Fruit fly (Drosophila melanogaster): Measurements from ENCODE around the gene cm.

Gene cm

dm6 chrX:6973340-6973739, 37.6 kb downstream of the cm start, which contains the start of gene CG3040 (continued):
- TF ChIP-seq CG18011 (GFP tag; optimal IDR thresholded peaks at IDR 0.05) (no peak), CG10979 (tag; optimal IDR thresholded peaks at IDR 0.05) (peak; percentile 16), CG13123 (GFP tag; optimal IDR thresholded peaks at IDR 0.05) (no peak), YL-1 (GFP tag; optimal IDR thresholded peaks at IDR 0.05) (peak; percentile 70), CG6813 (GFP tag; optimal IDR thresholded peaks at IDR 0.05) (no peak), CG17802 (tag; optimal IDR thresholded peaks at IDR 0.05) (no peak), CG3838 (GFP tag; optimal IDR thresholded peaks at IDR 0.05) (no peak), zfh2 (GFP tag; optimal IDR thresholded peaks at IDR 0.05) (peak; percentile 40), CG13287 (GFP tag; IDR thresholded peaks at IDR 0.05; ENCODE audit: partially characterized antibody) (peak; percentile 8; the same call in 1 of the 2 replicates), ab (GFP tag; optimal IDR thresholded peaks at IDR 0.05) (no peak), CG32767 (GFP tag; IDR thresholded peaks at IDR 0.05) (no peak), dysf (GFP tag; IDR thresholded peaks at IDR 0.05) (peak; percentile 28; the same call in 1 of the 3 replicates), CG10431 (GFP tag; optimal IDR thresholded peaks at IDR 0.05) (no peak), Chrac-16 (GFP tag; optimal IDR thresholded peaks at IDR 0.05) (peak; percentile 29), HLH4C (GFP tag; IDR thresholded peaks at IDR 0.05; ENCODE audit: partially characterized antibody) (no peak), pita (GFP tag; optimal IDR thresholded peaks at IDR 0.05) (peak; percentile 86), ttk (GFP tag; IDR thresholded peaks at IDR 0.05) (0 out of 2 replicates have a peak, but pooled peaks have one; percentile 13), Usf (GFP tag; optimal IDR thresholded peaks at IDR 0.05) (no peak), fu2 (GFP tag; optimal IDR thresholded peaks at IDR 0.05) (no peak), CG12769 (tag; optimal IDR thresholded peaks at IDR 0.05) (peak; percentile 41), Lhr (GFP tag; optimal IDR thresholded peaks at IDR 0.05) (peak; percentile 53), lov (optimal IDR thresholded peaks at IDR 0.05) (no peak), lov (GFP tag; IDR thresholded peaks at IDR 0.05) (no peak), CG12071 (GFP tag; optimal IDR thresholded peaks at IDR 0.05) (no peak), pb (GFP tag; optimal IDR thresholded peaks at IDR 0.05) (no peak), CG15479 (GFP tag; optimal IDR thresholded peaks at IDR 0.05) (no peak), yki (optimal IDR thresholded peaks at IDR 0.05) (no peak), ro (GFP tag; IDR thresholded peaks at IDR 0.05) (no peak), CG30020 (tag; optimal IDR thresholded peaks at IDR 0.05) (peak; percentile 2), sc (optimal IDR thresholded peaks at IDR 0.05) (no peak), sc (GFP tag; optimal IDR thresholded peaks at IDR 0.05) (no peak), br (optimal IDR thresholded peaks at IDR 0.05) (no peak), esg (GFP tag; conservative IDR thresholded peaks at IDR 0.05) (no peak), CG4854 (GFP tag; optimal IDR thresholded peaks at IDR 0.05) (no peak), maf-S (GFP tag; optimal IDR thresholded peaks at IDR 0.05) (no peak), Stat92E (GFP tag; optimal IDR thresholded peaks at IDR 0.05) (no peak), CG13424 (tag; optimal IDR thresholded peaks at IDR 0.05) (peak; percentile 39), CG1529 (GFP tag; optimal IDR thresholded peaks at IDR 0.05) (no peak), CG5180 (GFP tag; optimal IDR thresholded peaks at IDR 0.05) (no peak), tup (GFP tag; optimal IDR thresholded peaks at IDR 0.05) (no peak), CG2199 (GFP tag; IDR thresholded peaks at IDR 0.05) (no peak), CG34224 (GFP tag; IDR thresholded peaks at IDR 0.05; ENCODE audit: partially characterized antibody) (no peak), CG31365 (tag; optimal IDR thresholded peaks at IDR 0.05) (no peak), crol (GFP tag; IDR thresholded peaks at IDR 0.05) (no peak), CG11504 (tag; optimal IDR thresholded peaks at IDR 0.05) (peak; percentile 48), CG43689 (GFP tag; IDR thresholded peaks at IDR 0.05) (no peak), gcm2 (GFP tag; optimal IDR thresholded peaks at IDR 0.05) (no peak), btn (GFP tag; optimal IDR thresholded peaks at IDR 0.05) (no peak), CG14710 (tag; optimal IDR thresholded peaks at IDR 0.05) (peak; percentile 59), CG6765 (GFP tag; optimal IDR thresholded peaks at IDR 0.05) (no peak), fd64A (GFP tag; optimal IDR thresholded peaks at IDR 0.05) (no peak), BEAF-32 (GFP tag; optimal IDR thresholded peaks at IDR 0.05) (peak; percentile 35)
